Fruit fly (Drosophila melanogaster): ENCODE measurements around the gene CG4238.

Gene CG4238

dm6 chr2L:1986343-1987280 is 23.0 kb upstream of the CG4238 start (continued):
- TF ChIP-seq seq (GFP tag; IDR thresholded peaks at IDR 0.05), result 0 out of 2 replicates have a peak, but pooled peaks have one; percentile 30
- peak; percentile 62 for TF ChIP-seq lbe (GFP tag; optimal IDR thresholded peaks at IDR 0.05)
- no peak for TF ChIP-seq ap (GFP tag; IDR thresholded peaks at IDR 0.05)
- no peak for TF ChIP-seq Spps (tag; optimal IDR thresholded peaks at IDR 0.05)
- peak; percentile 50 for TF ChIP-seq lab (GFP tag; optimal IDR thresholded peaks at IDR 0.05)
- no peak for TF ChIP-seq CG15073 (GFP tag; optimal IDR thresholded peaks at IDR 0.05)
- TF ChIP-seq tgo (GFP tag; IDR thresholded peaks at IDR 0.05), result peak; percentile 41; the same call in 1 of the 3 replicates
- no peak for TF ChIP-seq Lpt (GFP tag; optimal IDR thresholded peaks at IDR 0.05)
- peak; percentile 25 for TF ChIP-seq jumu (GFP tag; optimal IDR thresholded peaks at IDR 0.05)
- TF ChIP-seq CG11085 (GFP tag; IDR thresholded peaks at IDR 0.05), result peak; percentile 49; the same call in 1 of the 2 replicates
- TF ChIP-seq Deaf1 (tag; optimal IDR thresholded peaks at IDR 0.05), result peak; percentile 25
- TF ChIP-seq hth (optimal IDR thresholded peaks at IDR 0.05), result no peak
- no peak for TF ChIP-seq CG8089 (GFP tag; optimal IDR thresholded peaks at IDR 0.05)
- peak; percentile 44 for TF ChIP-seq Side (GFP tag; optimal IDR thresholded peaks at IDR 0.05)
- no peak for TF ChIP-seq wek (GFP tag; optimal IDR thresholded peaks at IDR 0.05)
- no peak for TF ChIP-seq wor (GFP tag; IDR thresholded peaks at IDR 0.05)
- no peak for TF ChIP-seq CG5180 (GFP tag; optimal IDR thresholded peaks at IDR 0.05)
- no peak for TF ChIP-seq CG17912 (GFP tag; optimal IDR thresholded peaks at IDR 0.05)
- TF ChIP-seq chinmo (GFP tag; IDR thresholded peaks at IDR 0.05; ENCODE audit: partially characterized antibody), result no peak
- no peak for TF ChIP-seq amos (GFP tag; IDR thresholded peaks at IDR 0.05; ENCODE audit: partially characterized antibody)
- no peak for TF ChIP-seq prd (optimal IDR thresholded peaks at IDR 0.05)
- peak; percentile 49; the same call in 1 of the 3 replicates for TF ChIP-seq prd (GFP tag; IDR thresholded peaks at IDR 0.05)
- TF ChIP-seq CG6683 (GFP tag; optimal IDR thresholded peaks at IDR 0.05), result no peak
- TF ChIP-seq CG4707 (GFP tag; optimal IDR thresholded peaks at IDR 0.05), result no peak
- TF ChIP-seq wdn (GFP tag; IDR thresholded peaks at IDR 0.05), result peak; percentile 28; the same call in 1 of the 2 replicates
- no peak for TF ChIP-seq tup (GFP tag; optimal IDR thresholded peaks at IDR 0.05)
- TF ChIP-seq crol (GFP tag; IDR thresholded peaks at IDR 0.05), result no peak
- TF ChIP-seq mirr (GFP tag; optimal IDR thresholded peaks at IDR 0.05), result peak; percentile 93
- TF ChIP-seq Med (GFP tag), result peak; percentile 92
- TF ChIP-seq unpg (GFP tag; optimal IDR thresholded peaks at IDR 0.05), result peak; percentile 48
- TF ChIP-seq CG15696 (tag; optimal IDR thresholded peaks at IDR 0.05), result no peak
- no peak for TF ChIP-seq Vsx1 (GFP tag; optimal IDR thresholded peaks at IDR 0.05)
- TF ChIP-seq CG12104 (GFP tag; optimal IDR thresholded peaks at IDR 0.05), result no peak
- TF ChIP-seq ems (GFP tag; optimal IDR thresholded peaks at IDR 0.05), result peak; percentile 41
- peak; percentile 48 for TF ChIP-seq bab2 (GFP tag; optimal IDR thresholded peaks at IDR 0.05)
- TF ChIP-seq Mad (GFP tag; optimal IDR thresholded peaks at IDR 0.05), result peak; percentile 33
- peak; percentile 56 for TF ChIP-seq CG12391 (tag; optimal IDR thresholded peaks at IDR 0.05)
- TF ChIP-seq Tbp (GFP tag; optimal IDR thresholded peaks at IDR 0.05), result no peak
- no peak for TF ChIP-seq jing (GFP tag; optimal IDR thresholded peaks at IDR 0.05)
- TF ChIP-seq sqz (GFP tag; optimal IDR thresholded peaks at IDR 0.05), result no peak
- TF ChIP-seq CG4282 (GFP tag; optimal IDR thresholded peaks at IDR 0.05), result no peak
- no peak for TF ChIP-seq dimm (GFP tag; IDR thresholded peaks at IDR 0.05)
- TF ChIP-seq CG14050 (GFP tag; IDR thresholded peaks at IDR 0.05), result peak; percentile 52
- peak in 1 of 2 experiments; percentile 19 for TF ChIP-seq bsh (GFP tag; optimal IDR thresholded peaks at IDR 0.05)
- no peak for TF ChIP-seq Jarid2 (GFP tag; optimal IDR thresholded peaks at IDR 0.05)
- peak; percentile 27 for TF ChIP-seq CG12071 (GFP tag; optimal IDR thresholded peaks at IDR 0.05)
- TF ChIP-seq Dbx (GFP tag; IDR thresholded peaks at IDR 0.05), result peak; percentile 65; the same call in 2 of the 3 replicates
- TF ChIP-seq CG43689 (GFP tag; IDR thresholded peaks at IDR 0.05), result no peak
- no peak for TF ChIP-seq tll (GFP tag; optimal IDR thresholded peaks at IDR 0.05)
